Fruit fly (Drosophila melanogaster) whole organism, embryonic: ENCODE data around the gene CG1317.
A peak's percentile ranks its signal among the peaks of the same experiment; 100 is the strongest.

ENCODE experiments used
- ATbp ChIP-seq: fragments of 200-800 bp; sonication (Bioruptor generic); optimal IDR thresholded peaks from 2 replicates; lab custom pipeline; 2017; ENCODE audit warnings: missing biosample characterization, mild to moderate bottlenecking, missing genetic modification characterization, missing genetic modification reagents
- CG10543 ChIP-seq: fragments of 200-800 bp; sonication (Bioruptor generic); optimal IDR thresholded peaks from 3 replicates; lab custom pipeline; 2017; ENCODE audit warnings: missing biosample characterization, mild to moderate bottlenecking, missing genetic modification characterization, moderate library complexity
- CG10654 ChIP-seq: fragments of 200-800 bp; sonication (Bioruptor generic); optimal IDR thresholded peaks from 2 replicates; lab custom pipeline; 2016; ENCODE audit warnings: missing biosample characterization, missing genetic modification characterization
- CG10959 ChIP-seq: fragments of 200-800 bp; sonication (Bioruptor generic); IDR thresholded peaks from 2 replicates; pipeline ENCODE4 v1.3.6; 2022; ENCODE audit warnings: missing biosample characterization, missing genetic modification characterization
- CG12769 ChIP-seq: fragments of 200-800 bp; sonication (Bioruptor generic); optimal IDR thresholded peaks from 2 replicates; lab custom pipeline; 2019; ENCODE audit warnings: missing biosample characterization, mild to moderate bottlenecking, missing genetic modification characterization, moderate library complexity
- CG1602 ChIP-seq: fragments of 200-800 bp; sonication (Bioruptor generic); optimal IDR thresholded peaks from 3 replicates; lab custom pipeline; 2016; ENCODE audit warnings: missing biosample characterization, missing genetic modification characterization
- CG18619 ChIP-seq: fragments of 200-800 bp; sonication (Bioruptor generic); optimal IDR thresholded peaks from 3 replicates; lab custom pipeline; 2017; ENCODE audit warnings: missing biosample characterization, mild to moderate bottlenecking, missing genetic modification characterization
- CG2120 ChIP-seq: fragments of 200-800 bp; sonication (Bioruptor generic); optimal IDR thresholded peaks from 3 replicates; lab custom pipeline; 2016; ENCODE audit warnings: missing biosample characterization, missing genetic modification characterization
- CG2129 ChIP-seq: fragments of 200-800 bp; sonication (Bioruptor generic); IDR thresholded peaks from 2 replicates; pipeline ENCODE4 v1.3.6; 2022; ENCODE audit warnings: missing biosample characterization, missing genetic modification characterization; ENCODE audit not compliant: partially characterized antibody
- CG2202 ChIP-seq: fragments of 200-800 bp; sonication (Bioruptor generic); optimal IDR thresholded peaks from 2 replicates; lab custom pipeline; 2018; ENCODE audit warnings: missing biosample characterization, mild to moderate bottlenecking, missing genetic modification characterization
- CG2875 ChIP-seq: fragments of 200-800 bp; sonication (Bioruptor generic); optimal IDR thresholded peaks from 2 replicates; lab custom pipeline; 2017; ENCODE audit warnings: missing biosample characterization, mild to moderate bottlenecking, missing genetic modification characterization, missing genetic modification reagents
- CG31388 ChIP-seq: fragments of 200-800 bp; sonication (Bioruptor generic); optimal IDR thresholded peaks from 2 replicates; lab custom pipeline; 2016; ENCODE audit warnings: missing biosample characterization, missing genetic modification characterization
- CG5245 ChIP-seq: fragments of 200-800 bp; sonication (Bioruptor generic); optimal IDR thresholded peaks from 3 replicates; lab custom pipeline; 2016; ENCODE audit warnings: missing biosample characterization, missing genetic modification characterization
- CG7745 ChIP-seq: fragments of 200-800 bp; sonication (Bioruptor generic); optimal IDR thresholded peaks from 2 replicates; lab custom pipeline; 2018; ENCODE audit warnings: missing biosample characterization, mild to moderate bottlenecking, missing genetic modification characterization, moderate library complexity
- CG8359 ChIP-seq: fragments of 200-800 bp; sonication (Bioruptor generic); optimal IDR thresholded peaks from 2 replicates; lab custom pipeline; 2017; ENCODE audit warnings: missing biosample characterization, mild to moderate bottlenecking, missing genetic modification characterization, borderline replicate concordance
- CG8478 ChIP-seq: fragments of >200 bp; optimal IDR thresholded peaks from 2 replicates; lab custom pipeline; 2018
- CG8765 ChIP-seq: fragments of 200-800 bp; sonication (Bioruptor generic); IDR thresholded peaks from 2 replicates; pipeline ENCODE4 v1.3.6; 2022; ENCODE audit warnings: missing biosample characterization, missing genetic modification characterization
- CG9727 ChIP-seq: fragments of 200-800 bp; sonication (Bioruptor generic); optimal IDR thresholded peaks from 3 replicates; lab custom pipeline; 2017; ENCODE audit warnings: missing biosample characterization, mild to moderate bottlenecking, missing genetic modification characterization
- CG9876 ChIP-seq: fragments of 200-800 bp; sonication (Bioruptor generic); optimal IDR thresholded peaks from 2 replicates; lab custom pipeline; 2016; ENCODE audit warnings: missing biosample characterization, missing genetic modification characterization
- Dfd ChIP-seq, 2 experiments: fragments of >200 bp; optimal IDR thresholded peaks; 2 replicates each; lab custom pipeline; 2017; ENCODE audit warnings: missing biosample characterization in 2 of 2, missing genetic modification characterization in 2 of 2
- Dip3 ChIP-seq: fragments of 200-800 bp; sonication (Bioruptor generic); optimal IDR thresholded peaks from 3 replicates; lab custom pipeline; 2016; ENCODE audit warnings: missing biosample characterization, missing genetic modification characterization
- Hr3 ChIP-seq: fragments of 200-800 bp; sonication (Bioruptor generic); optimal IDR thresholded peaks from 3 replicates; lab custom pipeline; 2016; ENCODE audit warnings: missing biosample characterization, missing genetic modification characterization
- MBD-R2 ChIP-seq: fragments of 200-800 bp; sonication (Bioruptor generic); IDR thresholded peaks from 2 replicates; pipeline ENCODE4 v1.3.6; 2022; ENCODE audit warnings: missing biosample characterization, missing genetic modification characterization
- Mes4 ChIP-seq: fragments of 200-800 bp; sonication (Bioruptor generic); optimal IDR thresholded peaks from 2 replicates; lab custom pipeline; 2016; ENCODE audit warnings: missing biosample characterization, missing genetic modification characterization
- Myb ChIP-seq: fragments of 200-800 bp; sonication (Bioruptor generic); optimal IDR thresholded peaks from 2 replicates; lab custom pipeline; 2016; ENCODE audit warnings: missing biosample characterization, missing genetic modification characterization
- NC2α ChIP-seq: fragments of 200-800 bp; sonication (Bioruptor generic); optimal IDR thresholded peaks from 2 replicates; lab custom pipeline; 2016; ENCODE audit warnings: missing biosample characterization, missing genetic modification characterization
- Oli ChIP-seq: fragments of 200-800 bp; sonication (Bioruptor generic); optimal IDR thresholded peaks from 2 replicates; lab custom pipeline; 2018; ENCODE audit warnings: missing biosample characterization, mild to moderate bottlenecking, missing genetic modification characterization, moderate library complexity
- Optix ChIP-seq: fragments of 200-800 bp; sonication (Bioruptor generic); IDR thresholded peaks from 3 replicates; pipeline ENCODE4 v1.3.6; 2022; ENCODE audit warnings: missing biosample characterization, missing genetic modification characterization
- Ptx1 ChIP-seq: fragments of 200-800 bp; sonication (Bioruptor generic); IDR thresholded peaks from 2 replicates; pipeline ENCODE4 v1.3.6; 2022; ENCODE audit warnings: missing biosample characterization, missing genetic modification characterization
- Sry-δ ChIP-seq: fragments of 200-800 bp; sonication (Bioruptor generic); optimal IDR thresholded peaks from 2 replicates; lab custom pipeline; 2016; ENCODE audit warnings: missing biosample characterization, missing genetic modification characterization
- Tbp ChIP-seq: fragments of >200 bp; optimal IDR thresholded peaks from 2 replicates; lab custom pipeline; 2018; ENCODE audit warnings: missing biosample characterization, missing genetic modification characterization
- YL-1 ChIP-seq: fragments of 200-800 bp; sonication (Bioruptor generic); optimal IDR thresholded peaks from 3 replicates; lab custom pipeline; 2017; ENCODE audit warnings: missing biosample characterization, mild to moderate bottlenecking, missing genetic modification characterization
- ac ChIP-seq: fragments of 200-800 bp; sonication (Bioruptor generic); optimal IDR thresholded peaks from 3 replicates; lab custom pipeline; 2017; ENCODE audit warnings: missing biosample characterization, mild to moderate bottlenecking, missing genetic modification characterization
- aop ChIP-seq: fragments of 200-800 bp; sonication (Bioruptor generic); IDR thresholded peaks from 2 replicates; pipeline ENCODE4 v1.3.6; 2022; ENCODE audit warnings: missing biosample characterization, missing genetic modification characterization
- bab2 ChIP-seq: fragments of 200-800 bp; sonication (Bioruptor generic); optimal IDR thresholded peaks from 2 replicates; lab custom pipeline; 2016; ENCODE audit warnings: missing biosample characterization, missing genetic modification characterization
- bbx ChIP-seq: fragments of 200-800 bp; sonication (Bioruptor generic); IDR thresholded peaks from 2 replicates; pipeline ENCODE4 v1.3.6; 2022; ENCODE audit warnings: missing biosample characterization, missing genetic modification characterization; ENCODE audit not compliant: partially characterized antibody
- bsh ChIP-seq, 2 experiments: fragments of 200-800 bp; sonication (Bioruptor generic); optimal IDR thresholded peaks; 2 replicates each; lab custom pipeline; 2017 to 2018; ENCODE audit warnings: mild to moderate bottlenecking in 2 of 2, missing biosample characterization in 2 of 2, missing genetic modification characterization in 2 of 2, moderate library complexity in 1 of 2
- dan ChIP-seq: fragments of 200-800 bp; sonication (Bioruptor generic); IDR thresholded peaks from 2 replicates; pipeline ENCODE4 v1.3.6; 2022; ENCODE audit warnings: missing biosample characterization, missing genetic modification characterization
- esg ChIP-seq: fragments of 200-800 bp; sonication (Bioruptor generic); conservative IDR thresholded peaks from 2 replicates; pipeline ENCODE4 v1.3.6; 2022; ENCODE audit warnings: missing biosample characterization, missing genetic modification characterization
- fd3F ChIP-seq: fragments of 200-800 bp; sonication (Bioruptor generic); optimal IDR thresholded peaks from 2 replicates; lab custom pipeline; 2018; ENCODE audit warnings: missing biosample characterization, mild to moderate bottlenecking, missing genetic modification characterization, moderate library complexity
- ftz-f1 ChIP-seq: fragments of 200-800 bp; sonication (Bioruptor generic); optimal IDR thresholded peaks from 2 replicates; lab custom pipeline; 2016; ENCODE audit warnings: missing biosample characterization, missing genetic modification characterization
- gcm ChIP-seq: fragments of 200-800 bp; sonication (Bioruptor generic); optimal IDR thresholded peaks from 2 replicates; lab custom pipeline; 2019; ENCODE audit warnings: missing biosample characterization, mild to moderate bottlenecking, missing genetic modification characterization, moderate library complexity
- hb ChIP-seq: fragments of 200-800 bp; sonication (Bioruptor generic); IDR thresholded peaks from 3 replicates; pipeline ENCODE4 v1.3.6; 2022; ENCODE audit warnings: missing biosample characterization, missing genetic modification characterization; ENCODE audit not compliant: partially characterized antibody
- her ChIP-seq: fragments of 200-800 bp; sonication (Bioruptor generic); optimal IDR thresholded peaks from 2 replicates; lab custom pipeline; 2016; ENCODE audit warnings: missing biosample characterization, missing genetic modification characterization
- ken ChIP-seq: fragments of 200-800 bp; sonication (Bioruptor generic); IDR thresholded peaks from 3 replicates; pipeline ENCODE4 v1.3.6; 2022; ENCODE audit warnings: missing biosample characterization, missing genetic modification characterization
- lilli ChIP-seq: fragments of 200-800 bp; sonication (Bioruptor generic); optimal IDR thresholded peaks from 3 replicates; lab custom pipeline; 2016; ENCODE audit warnings: missing biosample characterization, missing genetic modification characterization
- org-1 ChIP-seq: fragments of 200-800 bp; sonication (Bioruptor generic); optimal IDR thresholded peaks from 2 replicates; lab custom pipeline; 2017; ENCODE audit warnings: missing biosample characterization, missing genetic modification characterization
- pfk ChIP-seq: fragments of 200-800 bp; sonication (Bioruptor generic); optimal IDR thresholded peaks from 2 replicates; lab custom pipeline; 2018; ENCODE audit warnings: missing biosample characterization, mild to moderate bottlenecking, missing genetic modification characterization, moderate library complexity
- pnt ChIP-seq: fragments of 200-800 bp; sonication (Bioruptor generic); optimal IDR thresholded peaks from 3 replicates; lab custom pipeline; 2016; ENCODE audit warnings: missing biosample characterization, missing genetic modification characterization
- slbo ChIP-seq: fragments of 200-800 bp; sonication (Bioruptor generic); IDR thresholded peaks from 2 replicates; pipeline ENCODE4 v1.3.6; 2022; ENCODE audit warnings: missing biosample characterization, missing genetic modification characterization
- tap ChIP-seq: fragments of 200-800 bp; optimal IDR thresholded peaks from 3 replicates; lab custom pipeline; 2019; ENCODE audit warnings: missing biosample characterization, mild to moderate bottlenecking, missing genetic modification characterization, moderate library complexity

CG1317 gene

DNA sequence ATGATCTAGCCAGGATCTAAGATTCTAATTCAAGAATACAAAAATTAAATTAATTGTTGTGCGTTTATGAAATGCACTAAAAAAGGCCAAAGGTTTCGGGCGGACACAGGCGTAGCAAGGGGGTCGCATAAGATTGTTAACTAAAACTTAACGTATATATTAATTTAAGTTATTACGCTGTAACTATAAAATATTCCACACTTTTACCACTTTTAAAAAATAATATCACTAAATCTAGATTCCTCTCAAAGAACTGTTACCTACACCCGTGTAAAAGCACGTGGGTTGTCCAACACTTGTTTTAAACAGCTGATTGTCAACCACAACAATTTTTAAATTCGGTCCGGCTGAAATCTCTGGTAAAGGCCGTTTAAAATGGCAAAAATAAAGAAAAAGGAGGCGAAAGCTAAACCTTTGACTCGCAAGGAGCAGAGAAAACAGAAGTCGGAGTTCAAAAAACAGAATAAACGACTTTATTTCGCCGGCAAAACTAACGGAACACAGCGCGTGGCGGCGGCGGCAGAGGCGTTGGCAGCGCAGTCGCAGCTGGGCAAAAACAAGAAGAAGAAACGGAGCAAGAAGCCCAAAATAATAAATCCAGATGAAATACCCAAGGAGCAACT lies 1.8 kb upstream of the CG1317 start, which contains the start of the genes mRpL23 and CG9004 (continued):
- TF ChIP-seq aop (GFP tag; lab: Robert Waterston, UW) (peak; percentile 98), bbx (GFP tag; lab: Robert Waterston, UW) (no peak), Dip3 (peak; percentile 99), hb (GFP tag; lab: Robert Waterston, UW) (no peak), CG8478 (lab: Kevin White, UChicago) (no peak), ac (GFP tag; lab: Kevin White, UChicago) (peak; percentile 95), CG18619 (GFP tag; lab: Kevin White, UChicago) (peak; percentile 99), Sry-δ (peak; percentile 78), CG1602 (GFP tag; lab: Kevin White, UChicago) (peak; percentile 100), ftz-f1 (peak; percentile 95), CG10543 (GFP tag; lab: Kevin White, UChicago) (peak; percentile 97), dan (GFP tag; lab: Robert Waterston, UW) (peak; percentile 98), CG31388 (GFP tag; lab: Kevin White, UChicago) (peak; percentile 99), fd3F (GFP tag; lab: Kevin White, UChicago) (peak; percentile 99), NC2α (GFP tag; lab: Kevin White, UChicago) (peak; percentile 95), slbo (GFP tag; lab: Robert Waterston, UW) (peak; percentile 100), ken (GFP tag; lab: Robert Waterston, UW) (peak; percentile 100), CG9876 (GFP tag; lab: Kevin White, UChicago) (peak; percentile 96), ATbp (GFP tag; lab: Kevin White, UChicago) (peak; percentile 98), bsh (GFP tag; optimal IDR thresholded peaks at IDR 0.05; lab: Kevin White, UChicago) (peak; percentile 96 to 99), CG2875 (GFP tag; lab: Kevin White, UChicago) (peak; percentile 97), YL-1 (GFP tag; lab: Kevin White, UChicago) (peak; percentile 98), esg (GFP tag; lab: Robert Waterston, UW) (peak; percentile 100), lilli (peak; percentile 100), pfk (GFP tag; lab: Kevin White, UChicago) (peak; percentile 72), CG12769 (peak; percentile 99), CG2120 (peak; percentile 100), CG2129 (GFP tag; lab: Robert Waterston, UW) (no peak), tap (tag; lab: Kevin White, UChicago) (peak; percentile 98), Oli (peak; percentile 99), Dfd (GFP tag; optimal IDR thresholded peaks at IDR 0.05; lab: Kevin White, UChicago) (peak in 1 of 2 experiments; percentile 78), org-1 (peak; percentile 97), CG8359 (GFP tag; lab: Kevin White, UChicago) (peak; percentile 93), CG9727 (peak; percentile 99), CG10959 (peak; percentile 99), MBD-R2 (GFP tag; lab: Robert Waterston, UW) (peak; percentile 100), Mes4 (GFP tag; lab: Kevin White, UChicago) (peak; percentile 97), CG5245 (GFP tag; lab: Kevin White, UChicago) (peak; percentile 99), bab2 (GFP tag; lab: Kevin White, UChicago) (peak; percentile 99), Hr3 (GFP tag; lab: Kevin White, UChicago) (peak; percentile 99), Optix (GFP tag; lab: Robert Waterston, UW) (peak; percentile 99), CG2202 (tag; lab: Kevin White, UChicago) (peak; percentile 98), her (peak; percentile 94), pnt (GFP tag; lab: Kevin White, UChicago) (peak; percentile 99), CG7745 (peak; percentile 65), Tbp (GFP tag; lab: Kevin White, UChicago) (no peak), gcm (peak; percentile 98), Myb (peak; percentile 91), Ptx1 (GFP tag; lab: Robert Waterston, UW) (peak; percentile 100), CG8765 (GFP tag; lab: Robert Waterston, UW) (peak; percentile 99), CG10654 (peak; percentile 99)
